Fruit fly (Drosophila melanogaster) S2 (cell line): Measurements from ENCODE around the gene CG13137.

ENCODE experiments used
- CG8478 ChIP-seq: fragments of >200 bp; optimal IDR thresholded peaks from 2 replicates; lab custom pipeline; 2018
- CTCF ChIP-seq, 2 experiments: fragments of >200 bp; optimal IDR thresholded peaks; 2 replicates each; lab custom pipeline; 2018

- TF ChIP-seq CTCF (optimal IDR thresholded peaks at IDR 0.05; lab: Kevin White, UChicago) (no peak), CG8478 (no peak)
These were observed 50.2 kb downstream of the CG13137 start, which contains the start of gene Bcs1 for dm6 chr2L:10222550-10223231.
